Fruit fly (Drosophila melanogaster): ENCODE results near the gene PolZ2.

The PolZ2 gene

dm6 chr3R:5568590-5568989, 20.1 kb upstream of the PolZ2 start, which contains the start of the genes CG2931 and Rheb (continued):
- TF ChIP-seq CG1024 (GFP tag; IDR thresholded peaks at IDR 0.05) (peak; percentile 82), onecut (GFP tag; IDR thresholded peaks at IDR 0.05) (peak; percentile 84), CG10267 (tag; optimal IDR thresholded peaks at IDR 0.05) (peak; percentile 80), oc (tag; optimal IDR thresholded peaks at IDR 0.05) (no peak), CG34224 (GFP tag; IDR thresholded peaks at IDR 0.05; ENCODE audit: partially characterized antibody) (peak; percentile 68), CG7963 (GFP tag; IDR thresholded peaks at IDR 0.05; ENCODE audit: partially characterized antibody) (no peak), CG14710 (tag; optimal IDR thresholded peaks at IDR 0.05) (peak; percentile 87), pan (optimal IDR thresholded peaks at IDR 0.05) (no peak), pan (GFP tag; optimal IDR thresholded peaks at IDR 0.05 in 1 of 2, IDR thresholded peaks at IDR 0.05 in 1 of 2) (peak in 1 of 2 experiments; percentile 79), nau (GFP tag; optimal IDR thresholded peaks at IDR 0.05) (peak; percentile 6), CG10543 (GFP tag; optimal IDR thresholded peaks at IDR 0.05) (peak; percentile 49), CG15011 (GFP tag; optimal IDR thresholded peaks at IDR 0.05) (no peak), Mes4 (GFP tag; optimal IDR thresholded peaks at IDR 0.05) (no peak), gt (GFP tag; IDR thresholded peaks at IDR 0.05) (no peak), CG14441 (GFP tag; IDR thresholded peaks at IDR 0.05) (peak; percentile 79), br (optimal IDR thresholded peaks at IDR 0.05) (no peak), CG4424 (GFP tag; optimal IDR thresholded peaks at IDR 0.05) (peak; percentile 77), Hand (GFP tag; optimal IDR thresholded peaks at IDR 0.05) (peak; percentile 13), NFAT (GFP tag; IDR thresholded peaks at IDR 0.05) (no peak), shn (GFP tag; optimal IDR thresholded peaks at IDR 0.05) (no peak), da (GFP tag; optimal IDR thresholded peaks at IDR 0.05) (no peak), CG32772 (GFP tag; IDR thresholded peaks at IDR 0.05) (peak; percentile 60), Optix (GFP tag; IDR thresholded peaks at IDR 0.05) (peak; percentile 39; the same call in 1 of the 3 replicates), Atf3 (GFP tag; optimal IDR thresholded peaks at IDR 0.05) (no peak), CG7928 (GFP tag; optimal IDR thresholded peaks at IDR 0.05) (peak; percentile 15), CG17912 (GFP tag; optimal IDR thresholded peaks at IDR 0.05) (no peak), esg (GFP tag; conservative IDR thresholded peaks at IDR 0.05) (peak; percentile 71), hkb (optimal IDR thresholded peaks at IDR 0.05) (no peak), hkb (GFP tag; IDR thresholded peaks at IDR 0.05) (peak; percentile 68), Deaf1 (tag; optimal IDR thresholded peaks at IDR 0.05) (peak; percentile 42), B-H1 (GFP tag; IDR thresholded peaks at IDR 0.05) (no peak; the same call in 2 of the 3 replicates), jing (GFP tag; optimal IDR thresholded peaks at IDR 0.05) (no peak), CG4328 (GFP tag; optimal IDR thresholded peaks at IDR 0.05) (no peak), Jarid2 (GFP tag; optimal IDR thresholded peaks at IDR 0.05) (no peak), zfh2 (GFP tag; optimal IDR thresholded peaks at IDR 0.05) (peak; percentile 72), zf30C (GFP tag; optimal IDR thresholded peaks at IDR 0.05) (no peak), crol (GFP tag; IDR thresholded peaks at IDR 0.05) (no peak), Hey (tag; optimal IDR thresholded peaks at IDR 0.05) (no peak), gro (GFP tag; optimal IDR thresholded peaks at IDR 0.05) (peak; percentile 44), lola (GFP tag; optimal IDR thresholded peaks at IDR 0.05) (peak in 1 of 3 experiments; percentile 49), Xrp1 (GFP tag; IDR thresholded peaks at IDR 0.05) (peak; percentile 81), sr (GFP tag; IDR thresholded peaks at IDR 0.05) (no peak), hb (GFP tag; IDR thresholded peaks at IDR 0.05; ENCODE audit: partially characterized antibody) (peak; percentile 59; the same call in 2 of the 3 replicates), Lpt (GFP tag; optimal IDR thresholded peaks at IDR 0.05) (no peak), Spps (tag; optimal IDR thresholded peaks at IDR 0.05) (peak; percentile 23), CG5245 (GFP tag; optimal IDR thresholded peaks at IDR 0.05) (peak; percentile 23), CG4854 (GFP tag; optimal IDR thresholded peaks at IDR 0.05) (peak; percentile 27), tx (GFP tag; optimal IDR thresholded peaks at IDR 0.05) (peak; percentile 32), D (optimal IDR thresholded peaks at IDR 0.05) (no peak), D (GFP tag; optimal IDR thresholded peaks at IDR 0.05) (no peak), tap (tag; optimal IDR thresholded peaks at IDR 0.05) (peak; percentile 48), CG4820 (GFP tag; optimal IDR thresholded peaks at IDR 0.05) (peak; percentile 61)

All from whole organism, embryonic.